Worm (Caenorhabditis elegans): Measurements from ENCODE around the gene col-79.
A peak's percentile ranks its signal among the peaks of the same experiment; 100 is the strongest.

col-79 gene

DNA sequence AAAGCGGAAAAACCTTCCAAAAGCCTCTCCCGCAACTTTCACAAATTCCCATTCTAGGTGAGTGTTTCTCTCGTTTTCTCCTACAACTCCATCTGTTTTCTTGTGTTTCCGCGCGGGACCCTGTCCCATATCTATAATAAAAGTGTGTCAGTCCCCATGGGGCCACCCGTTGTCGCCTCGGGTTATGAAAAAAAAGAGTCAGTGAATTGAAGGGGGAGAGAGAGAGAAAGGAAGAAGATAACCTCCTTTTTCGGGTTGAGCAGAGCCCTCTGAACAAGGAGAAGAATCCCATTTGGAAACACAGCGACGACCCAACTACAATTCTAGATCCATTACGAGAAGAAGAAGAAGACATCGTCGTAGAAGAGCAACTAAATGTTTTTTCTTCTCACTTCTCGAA, 13.7 kb downstream of the col-79 start, which contains the start of gene C09G5.13:
Gene C09G5.13, plus strand, starts transcription at position 301 of the 400 bp plus-strand sequence.
- TF ChIP-seq aha-1 (tag), result no peak
- TF ChIP-seq nhr-6 (tag; optimal IDR thresholded peaks at IDR 0.05), result no peak
- no peak for TF ChIP-seq nhr-42 (GFP tag; IDR thresholded peaks at IDR 0.05)
- TF ChIP-seq unc-62 (GFP tag; optimal IDR thresholded peaks at IDR 0.05 in 1 of 2), result peak in 1 of 2 experiments; percentile 22
- no peak for TF ChIP-seq unc-62 (tag; optimal IDR thresholded peaks at IDR 0.05)
- TF ChIP-seq unc-39 (tag; optimal IDR thresholded peaks at IDR 0.05), result no peak

DNA sequence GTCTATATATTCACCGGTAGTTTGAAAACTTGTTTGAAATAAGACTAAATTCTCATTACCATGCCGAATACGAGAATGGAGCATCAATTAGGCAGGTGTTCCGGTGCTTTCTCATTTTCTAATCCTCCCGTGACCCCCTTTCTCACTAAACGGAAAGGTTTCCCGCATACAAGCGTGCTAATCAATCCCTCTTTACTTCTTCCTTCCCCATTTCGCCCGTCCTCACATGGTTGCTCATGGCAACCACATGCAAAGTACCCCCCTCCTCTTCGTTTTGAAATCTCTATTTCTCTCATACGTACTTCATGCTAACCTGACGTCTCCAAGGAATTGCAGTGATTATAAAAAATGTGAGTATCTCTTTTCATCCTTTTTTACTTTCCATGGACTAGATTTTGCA, 16.5 kb downstream of the col-79 start, which contains the start of gene mks-5:
Gene mks-5, plus strand, starts transcription at position 301 of the 400 bp plus-strand sequence.
- TF ChIP-seq cey-2 (tag; optimal IDR thresholded peaks at IDR 0.05; ENCODE audit: borderline replicate concordance, insufficient read depth), result no peak
- no peak for TF ChIP-seq lin-13 (GFP tag; optimal IDR thresholded peaks at IDR 0.05)
- TF ChIP-seq Y75B8A.6 (GFP tag; IDR thresholded peaks at IDR 0.05), result no peak
- no peak for TF ChIP-seq daf-12 (tag; optimal IDR thresholded peaks at IDR 0.05)
- no peak for TF ChIP-seq dmd-6 (GFP tag; IDR thresholded peaks at IDR 0.05)
- TF ChIP-seq php-3 (GFP tag; IDR thresholded peaks at IDR 0.05), result no peak
- TF ChIP-seq mep-1 (tag; optimal IDR thresholded peaks at IDR 0.05), result no peak
- no peak for TF ChIP-seq vab-7 (GFP tag; IDR thresholded peaks at IDR 0.05)
- TF ChIP-seq lin-29 (GFP tag; IDR thresholded peaks at IDR 0.05), result no peak
- no peak for TF ChIP-seq daf-8 (GFP tag; IDR thresholded peaks at IDR 0.05)

DNA sequence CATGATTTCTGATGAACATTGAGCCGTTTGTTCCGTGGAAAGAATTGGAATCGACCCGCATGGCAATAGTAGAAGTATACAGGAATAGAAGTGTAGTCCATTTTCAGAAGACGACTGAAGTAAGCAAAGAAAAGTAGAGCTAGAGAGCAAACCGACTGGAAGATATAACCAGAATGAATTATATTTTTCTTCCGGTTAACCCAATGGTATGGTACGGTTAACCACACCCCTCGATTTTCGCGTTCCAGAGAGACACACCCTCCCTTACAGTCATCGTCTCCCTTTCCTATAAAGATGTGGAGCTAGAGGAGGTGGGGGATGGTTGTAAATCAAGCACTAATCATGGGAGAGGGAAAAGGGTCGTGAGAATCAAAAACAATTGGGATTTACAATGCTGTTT, 19.7 kb downstream of the col-79 start, which contains the start of gene C09G5.14:
Gene C09G5.14, minus strand, starts transcription at position 101 of the 400 bp plus-strand sequence.
- TF ChIP-seq ceh-20 (GFP tag; IDR thresholded peaks at IDR 0.05) (no peak), tra-1 (GFP tag; IDR thresholded peaks at IDR 0.05) (no peak), set-16 (GFP tag; IDR thresholded peaks at IDR 0.05) (no peak), duxl-1 (tag; optimal IDR thresholded peaks at IDR 0.05; ENCODE audit: poor library complexity) (no peak), lin-1 (GFP tag; IDR thresholded peaks at IDR 0.05) (no peak), spr-3 (GFP tag; optimal IDR thresholded peaks at IDR 0.05) (no peak), D1046.2 (GFP tag; IDR thresholded peaks at IDR 0.05) (no peak), lin-13 (GFP tag; optimal IDR thresholded peaks at IDR 0.05) (no peak), ces-1 (GFP tag; optimal IDR thresholded peaks at IDR 0.05) (no peak)

DNA sequence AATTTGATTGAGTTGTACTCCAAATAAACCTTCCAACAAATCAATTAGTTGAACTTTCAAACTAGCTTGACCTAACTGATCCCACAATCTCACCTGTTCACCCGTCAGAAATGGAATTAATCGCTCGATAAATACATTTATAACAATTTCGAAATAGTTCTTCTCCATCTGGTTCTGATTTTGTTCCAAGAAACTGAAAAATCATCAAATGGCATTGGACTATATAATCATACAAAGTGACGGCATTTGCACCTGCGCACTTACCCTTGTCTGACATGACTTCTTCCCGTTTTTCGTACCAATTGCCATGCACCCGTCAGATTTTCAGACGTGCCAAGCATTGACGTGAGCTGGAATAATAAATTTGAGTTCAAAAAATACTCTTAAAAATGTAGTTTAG, 27.3 kb downstream of the col-79 start:
- TF ChIP-seq nhr-11 (tag; optimal IDR thresholded peaks at IDR 0.05) (peak; percentile 39), arid-1 (GFP tag; conservative IDR thresholded peaks at IDR 0.05) (no peak)

DNA sequence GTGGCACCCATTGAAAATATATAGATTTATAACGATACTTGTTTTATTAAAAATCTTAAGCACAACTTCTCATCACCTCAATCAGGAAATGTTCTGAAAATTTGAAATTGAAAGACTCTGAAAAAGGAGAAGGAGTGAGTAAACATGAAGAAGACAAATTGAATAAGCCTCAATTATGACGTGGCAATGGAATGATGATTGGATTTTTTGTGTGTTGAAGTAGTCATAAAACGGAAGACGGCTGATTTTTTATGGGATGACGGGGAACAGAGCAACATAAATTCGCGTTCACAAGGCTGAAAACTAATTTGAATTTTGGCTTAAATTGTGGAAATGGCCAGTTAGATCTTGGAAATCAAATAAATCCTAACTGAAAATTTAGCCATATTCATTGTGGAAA, 28.1 kb downstream of the col-79 start, which contains the start of gene glb-12:
Gene glb-12, minus strand, starts transcription at position 101 of the 400 bp plus-strand sequence.
- TF ChIP-seq unc-62 (GFP tag; optimal IDR thresholded peaks at IDR 0.05 in 1 of 2) (peak in 1 of 2 experiments; percentile 48), unc-62 (tag; optimal IDR thresholded peaks at IDR 0.05) (no peak), php-3 (GFP tag; IDR thresholded peaks at IDR 0.05) (no peak)

DNA sequence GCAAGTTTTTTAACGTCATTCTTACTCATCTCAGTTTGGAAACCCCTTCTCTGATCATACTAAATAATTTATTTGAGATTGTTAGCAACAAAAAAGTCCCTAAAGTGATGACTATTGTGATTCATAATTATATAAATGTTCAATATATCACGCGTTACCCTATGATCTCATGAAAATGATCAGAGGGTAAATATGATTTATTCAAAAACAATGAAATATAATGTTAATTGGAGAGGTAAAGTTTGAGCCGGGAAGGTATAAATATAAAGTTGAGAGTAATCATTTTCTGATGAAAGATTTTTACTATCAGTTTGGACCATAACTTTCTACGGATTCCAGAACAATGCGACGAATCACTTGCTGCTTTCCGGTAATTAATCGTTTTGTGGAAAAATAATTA, 33.6 kb downstream of the col-79 start, which contains the start of gene C52A11.3:
Gene C52A11.3, plus strand, starts transcription at position 301 of the 400 bp plus-strand sequence.
- TF ChIP-seq ama-1 (optimal IDR thresholded peaks at IDR 0.05) (no peak), nhr-6 (tag; optimal IDR thresholded peaks at IDR 0.05) (no peak), mdl-1 (tag; optimal IDR thresholded peaks at IDR 0.05) (no peak), aha-1 (tag) (no peak), nhr-111 (GFP tag; optimal IDR thresholded peaks at IDR 0.05) (no peak), lin-1 (GFP tag; IDR thresholded peaks at IDR 0.05) (no peak), daf-12 (tag; optimal IDR thresholded peaks at IDR 0.05) (no peak), nhr-42 (GFP tag; IDR thresholded peaks at IDR 0.05) (no peak), lsy-2 (tag; optimal IDR thresholded peaks at IDR 0.05) (no peak), ceh-82 (tag; optimal IDR thresholded peaks at IDR 0.05) (no peak), madf-5 (GFP tag; IDR thresholded peaks at IDR 0.05) (no peak), dpl-1 (GFP tag; optimal IDR thresholded peaks at IDR 0.05) (no peak), hlh-30 (tag; optimal IDR thresholded peaks at IDR 0.05; ENCODE audit: insufficient read depth) (no peak)
